Worm (Caenorhabditis elegans) whole organism, L3 larva: ENCODE measurements around the gene ntl-3.

Source experiments
- ama-1 ChIP-seq: fragments of 150-350 bp; optimal IDR thresholded peaks from 2 replicates; lab custom pipeline; 2018
- ceh-82 ChIP-seq: fragments of 150-350 bp; optimal IDR thresholded peaks from 2 replicates; lab custom pipeline; 2014; ENCODE audit warnings: missing biosample characterization, missing genetic modification characterization
- elt-2 ChIP-seq: sonication (generic microtip); optimal IDR thresholded peaks from 2 replicates; lab custom pipeline; 2016; ENCODE audit warnings: missing genetic modification reagents, mild to moderate bottlenecking, missing genetic modification characterization, missing compliant biosample characterization
- lin-39 ChIP-seq: fragments of 150-350 bp; optimal IDR thresholded peaks from 2 replicates; lab custom pipeline; 2018; ENCODE audit warnings: missing biosample characterization, missing genetic modification reagents, missing genetic modification characterization
- mdl-1 ChIP-seq: fragments of 150-350 bp; optimal IDR thresholded peaks from 2 replicates; lab custom pipeline; 2014; ENCODE audit warnings: missing biosample characterization, missing genetic modification characterization
- nfya-1 ChIP-seq: sonication (generic microtip); optimal IDR thresholded peaks from 2 replicates; lab custom pipeline; 2017; ENCODE audit warnings: missing genetic modification characterization, mild to moderate bottlenecking, missing compliant biosample characterization, antibody characterized with exemption, moderate library complexity; ENCODE audit not compliant: insufficient read depth
- pha-4 ChIP-seq: fragments of 150-350 bp; optimal IDR thresholded peaks from 2 replicates; lab custom pipeline; 2014; ENCODE audit warnings: missing biosample characterization, missing genetic modification reagents, missing genetic modification characterization

DNA sequence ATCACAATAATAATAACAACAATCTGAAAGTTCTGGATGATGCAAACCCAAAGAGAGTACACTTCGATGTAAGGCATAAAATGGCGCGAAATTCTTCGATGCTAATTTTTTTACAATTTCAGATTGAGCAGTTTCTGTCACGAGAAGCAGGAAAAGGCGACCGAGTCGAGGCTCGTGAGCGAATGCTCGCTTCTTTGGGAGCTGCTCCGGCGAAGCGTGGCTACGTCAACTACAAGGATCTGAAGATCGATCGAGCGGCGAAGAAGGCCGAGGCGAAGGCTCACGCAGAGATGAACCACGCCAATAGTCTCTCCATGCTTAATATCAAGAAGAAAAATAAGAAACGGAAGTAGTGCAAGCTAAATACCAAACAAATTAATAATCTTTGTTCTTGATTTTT is 22.2 kb downstream of the ntl-3 start:
- TF ChIP-seq ceh-82 (no peak), pha-4 (tag; lab: Kevin White, UChicago) (no peak), ama-1 (lab: Kevin White, UChicago) (no peak), lin-39 (tag; lab: Kevin White, UChicago) (no peak), nfya-1 (no peak), elt-2 (tag; lab: Kevin White, UChicago) (no peak), mdl-1 (tag; lab: Kevin White, UChicago) (no peak)
